Fruit fly (Drosophila melanogaster) whole organism, pupa: Measurements from ENCODE around the gene Cog7.

Experiments
- CG14655 ChIP-seq: fragments of 200-800 bp; sonication (Bioruptor generic); optimal IDR thresholded peaks from 3 replicates; lab custom pipeline; 2017; ENCODE audit warnings: mild to moderate bottlenecking, missing biosample characterization, missing genetic modification reagents, missing genetic modification characterization
- EcR ChIP-seq: fragments of 200-800 bp; sonication (Bioruptor generic); optimal IDR thresholded peaks from 3 replicates; lab custom pipeline; 2019; ENCODE audit warnings: missing biosample characterization, missing genetic modification characterization, mild to moderate bottlenecking, moderate library complexity, missing genetic modification reagents
- Pif1A ChIP-seq: fragments of 200-800 bp; sonication (Bioruptor generic); optimal IDR thresholded peaks from 3 replicates; lab custom pipeline; 2016; ENCODE audit warnings: missing biosample characterization, missing genetic modification characterization
- fd96Ca ChIP-seq: fragments of 200-800 bp; sonication (Bioruptor generic); IDR thresholded peaks from 3 replicates; pipeline ENCODE4 v1.3.6; 2022; ENCODE audit warnings: missing biosample characterization, missing genetic modification characterization

DNA sequence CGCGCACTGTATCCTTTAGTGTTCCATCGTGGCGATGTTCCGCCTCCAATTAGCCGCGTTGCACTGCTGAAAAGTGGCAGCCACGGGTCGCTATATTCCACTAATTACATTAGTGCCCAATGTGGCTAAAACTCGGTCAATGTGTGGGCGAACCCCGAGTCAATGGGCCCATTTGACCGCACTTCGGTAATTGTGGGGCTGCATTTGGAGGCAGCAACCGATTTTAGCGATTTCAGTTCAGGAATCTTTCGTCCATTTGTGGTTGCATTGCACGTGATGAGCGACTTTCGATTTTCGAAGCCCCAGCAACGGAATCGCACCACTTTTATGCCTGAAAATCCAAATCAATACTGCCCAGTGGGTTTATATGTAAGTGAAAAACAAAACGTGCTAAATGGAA is 12.7 kb downstream of the Cog7 start, which contains the start of gene trp:
- TF ChIP-seq CG14655 (GFP tag; lab: Kevin White, UChicago) = no peak
- no peak for TF ChIP-seq EcR (GFP tag; lab: Kevin White, UChicago)
- TF ChIP-seq Pif1A (GFP tag; lab: Kevin White, UChicago) = no peak
- TF ChIP-seq fd96Ca (GFP tag; lab: Robert Waterston, UW) = no peak
